Fruit fly (Drosophila melanogaster) whole organism, embryonic: Measurements from ENCODE around the gene CAH1.

Experiments
- Bgb ChIP-seq: fragments of 200-800 bp; sonication (Bioruptor generic); IDR thresholded peaks from 2 replicates; pipeline ENCODE4 v1.3.6; 2022; ENCODE audit warnings: missing biosample characterization, missing genetic modification characterization; ENCODE audit not compliant: partially characterized antibody
- Blimp-1 ChIP-seq: fragments of 200-800 bp; sonication (Bioruptor generic); optimal IDR thresholded peaks from 3 replicates; lab custom pipeline; 2018; ENCODE audit warnings: missing biosample characterization, missing genetic modification characterization, mild to moderate bottlenecking, moderate library complexity, missing genetic modification reagents
- CG1024 ChIP-seq: fragments of 200-800 bp; sonication (Bioruptor generic); IDR thresholded peaks from 2 replicates; pipeline ENCODE4 v1.3.6; 2022; ENCODE audit warnings: missing biosample characterization, missing genetic modification characterization
- CG10321 ChIP-seq: fragments of 200-800 bp; sonication (Bioruptor generic); IDR thresholded peaks from 2 replicates; pipeline ENCODE4 v1.3.6; 2022; ENCODE audit warnings: missing biosample characterization, missing genetic modification characterization
- CG11456 ChIP-seq: fragments of 200-800 bp; sonication (Bioruptor generic); IDR thresholded peaks from 3 replicates; pipeline ENCODE4 v1.3.6; 2022; ENCODE audit warnings: missing biosample characterization, missing genetic modification characterization
- CG12104 ChIP-seq: fragments of 200-800 bp; sonication (Bioruptor generic); optimal IDR thresholded peaks from 3 replicates; lab custom pipeline; 2016; ENCODE audit warnings: missing biosample characterization, missing genetic modification characterization
- CG12769 ChIP-seq: fragments of 200-800 bp; sonication (Bioruptor generic); optimal IDR thresholded peaks from 2 replicates; lab custom pipeline; 2019; ENCODE audit warnings: missing biosample characterization, mild to moderate bottlenecking, missing genetic modification characterization, moderate library complexity
- CG13123 ChIP-seq: fragments of 200-800 bp; sonication (Bioruptor generic); optimal IDR thresholded peaks from 2 replicates; lab custom pipeline; 2016; ENCODE audit warnings: missing biosample characterization, missing genetic modification characterization
- CG13287 ChIP-seq: fragments of 200-800 bp; sonication (Bioruptor generic); IDR thresholded peaks from 2 replicates; pipeline ENCODE4 v1.3.6; 2022; ENCODE audit warnings: missing biosample characterization, missing genetic modification characterization; ENCODE audit not compliant: partially characterized antibody
- CG15011 ChIP-seq: fragments of 200-800 bp; sonication (Bioruptor generic); optimal IDR thresholded peaks from 3 replicates; lab custom pipeline; 2018; ENCODE audit warnings: missing biosample characterization, mild to moderate bottlenecking, missing genetic modification characterization
- CG16779 ChIP-seq: fragments of 200-800 bp; sonication (Bioruptor generic); IDR thresholded peaks from 2 replicates; pipeline ENCODE4 v1.3.6; 2022; ENCODE audit warnings: missing biosample characterization, missing genetic modification characterization
- CG17361 ChIP-seq: fragments of 200-800 bp; sonication (Bioruptor generic); IDR thresholded peaks from 3 replicates; pipeline ENCODE4 v1.3.6; 2022; ENCODE audit warnings: missing biosample characterization, missing genetic modification characterization
- CG2199 ChIP-seq: fragments of 200-800 bp; sonication (Bioruptor generic); IDR thresholded peaks from 3 replicates; pipeline ENCODE4 v1.3.6; 2022; ENCODE audit warnings: missing biosample characterization, missing genetic modification characterization
- CG34224 ChIP-seq: fragments of 200-800 bp; sonication (Bioruptor generic); IDR thresholded peaks from 3 replicates; pipeline ENCODE4 v1.3.6; 2022; ENCODE audit warnings: missing biosample characterization, missing genetic modification characterization; ENCODE audit not compliant: partially characterized antibody
- CG34422 ChIP-seq: fragments of 200-800 bp; sonication (Bioruptor generic); IDR thresholded peaks from 3 replicates; pipeline ENCODE4 v1.3.6; 2022; ENCODE audit warnings: missing biosample characterization, missing genetic modification characterization
- CG42726 ChIP-seq: fragments of 200-800 bp; sonication (Bioruptor generic); IDR thresholded peaks from 2 replicates; pipeline ENCODE4 v1.3.6; 2022; ENCODE audit warnings: missing biosample characterization, missing genetic modification characterization; ENCODE audit not compliant: partially characterized antibody
- CG9727 ChIP-seq: fragments of 200-800 bp; sonication (Bioruptor generic); optimal IDR thresholded peaks from 3 replicates; lab custom pipeline; 2017; ENCODE audit warnings: missing biosample characterization, mild to moderate bottlenecking, missing genetic modification characterization
- CG9932 ChIP-seq: fragments of 200-800 bp; sonication (Bioruptor generic); IDR thresholded peaks from 2 replicates; pipeline ENCODE4 v1.3.6; 2022; ENCODE audit warnings: missing biosample characterization, missing genetic modification characterization
- D19B ChIP-seq: fragments of 200-800 bp; sonication (Bioruptor generic); optimal IDR thresholded peaks from 2 replicates; lab custom pipeline; 2017; ENCODE audit warnings: missing biosample characterization, mild to moderate bottlenecking, missing genetic modification characterization
- Dfd ChIP-seq, 2 experiments: fragments of >200 bp; optimal IDR thresholded peaks; 2 replicates each; lab custom pipeline; 2017; ENCODE audit warnings: missing biosample characterization in 2 of 2, missing genetic modification characterization in 2 of 2
- H15 ChIP-seq: fragments of 200-800 bp; sonication (Bioruptor generic); IDR thresholded peaks from 3 replicates; pipeline ENCODE4 v1.3.6; 2022; ENCODE audit warnings: missing biosample characterization, missing genetic modification characterization
- HLH4C ChIP-seq: fragments of 200-800 bp; sonication (Bioruptor generic); IDR thresholded peaks from 3 replicates; pipeline ENCODE4 v1.3.6; 2022; ENCODE audit warnings: missing biosample characterization, missing genetic modification characterization; ENCODE audit not compliant: partially characterized antibody
- Jarid2 ChIP-seq: fragments of 200-800 bp; sonication (Bioruptor generic); optimal IDR thresholded peaks from 3 replicates; lab custom pipeline; 2017; ENCODE audit warnings: mild to moderate bottlenecking, missing biosample characterization, missing genetic modification reagents, missing genetic modification characterization
- ato ChIP-seq: fragments of 200-800 bp; sonication (Bioruptor generic); IDR thresholded peaks from 2 replicates; pipeline ENCODE4 v1.3.6; 2022; ENCODE audit warnings: missing biosample characterization, missing genetic modification characterization; ENCODE audit not compliant: partially characterized antibody
- bbx ChIP-seq: fragments of 200-800 bp; sonication (Bioruptor generic); IDR thresholded peaks from 2 replicates; pipeline ENCODE4 v1.3.6; 2022; ENCODE audit warnings: missing biosample characterization, missing genetic modification characterization; ENCODE audit not compliant: partially characterized antibody
- bowl ChIP-seq: fragments of 200-800 bp; sonication (Bioruptor generic); IDR thresholded peaks from 2 replicates; pipeline ENCODE4 v1.3.6; 2022; ENCODE audit warnings: missing biosample characterization, missing genetic modification characterization
- cg ChIP-seq: fragments of 200-800 bp; sonication (Bioruptor generic); optimal IDR thresholded peaks from 3 replicates; lab custom pipeline; 2019; ENCODE audit warnings: missing biosample characterization, mild to moderate bottlenecking, missing genetic modification characterization, moderate library complexity
- chinmo ChIP-seq: fragments of 200-800 bp; sonication (Bioruptor generic); IDR thresholded peaks from 4 replicates; pipeline ENCODE4 v1.3.6; 2022; ENCODE audit warnings: missing biosample characterization, missing genetic modification characterization; ENCODE audit not compliant: partially characterized antibody
- chm ChIP-seq: fragments of 200-800 bp; sonication (Bioruptor generic); IDR thresholded peaks from 2 replicates; pipeline ENCODE4 v1.3.6; 2022; ENCODE audit warnings: missing biosample characterization, missing genetic modification characterization
- ci ChIP-seq: fragments of 200-800 bp; sonication (Bioruptor generic); IDR thresholded peaks from 3 replicates; pipeline ENCODE4 v1.3.6; 2022; ENCODE audit warnings: missing biosample characterization, missing genetic modification characterization
- ems ChIP-seq: fragments of 200-800 bp; sonication (Bioruptor generic); optimal IDR thresholded peaks from 3 replicates; lab custom pipeline; 2016; ENCODE audit warnings: missing biosample characterization, missing genetic modification characterization
- her ChIP-seq: fragments of 200-800 bp; sonication (Bioruptor generic); optimal IDR thresholded peaks from 2 replicates; lab custom pipeline; 2016; ENCODE audit warnings: missing biosample characterization, missing genetic modification characterization
- inv ChIP-seq: fragments of 200-800 bp; sonication (Bioruptor generic); IDR thresholded peaks from 2 replicates; pipeline ENCODE4 v1.3.6; 2022; ENCODE audit warnings: missing biosample characterization, missing genetic modification characterization; ENCODE audit not compliant: partially characterized antibody
- lbe ChIP-seq: fragments of 200-800 bp; sonication (Bioruptor generic); optimal IDR thresholded peaks from 2 replicates; lab custom pipeline; 2016; ENCODE audit warnings: missing biosample characterization, mild to moderate bottlenecking, missing genetic modification characterization
- lilli ChIP-seq: fragments of 200-800 bp; sonication (Bioruptor generic); optimal IDR thresholded peaks from 3 replicates; lab custom pipeline; 2016; ENCODE audit warnings: missing biosample characterization, missing genetic modification characterization
- mld ChIP-seq: fragments of 200-800 bp; sonication (Bioruptor generic); IDR thresholded peaks from 3 replicates; pipeline ENCODE4 v1.3.6; 2022; ENCODE audit warnings: missing biosample characterization, missing genetic modification characterization; ENCODE audit not compliant: partially characterized antibody
- pita ChIP-seq: fragments of 200-800 bp; sonication (Bioruptor generic); optimal IDR thresholded peaks from 2 replicates; lab custom pipeline; 2017; ENCODE audit warnings: missing biosample characterization, mild to moderate bottlenecking, missing genetic modification characterization
- psq ChIP-seq: fragments of 200-800 bp; sonication (Bioruptor generic); optimal IDR thresholded peaks from 2 replicates; lab custom pipeline; 2017; ENCODE audit warnings: missing biosample characterization, missing genetic modification characterization
- rib ChIP-seq: fragments of 200-800 bp; sonication (Bioruptor generic); IDR thresholded peaks from 2 replicates; pipeline ENCODE4 v1.3.6; 2022; ENCODE audit warnings: missing biosample characterization, missing genetic modification characterization
- ssp ChIP-seq: fragments of 200-800 bp; sonication (Bioruptor generic); IDR thresholded peaks from 2 replicates; pipeline ENCODE4 v1.3.6; 2022; ENCODE audit warnings: missing biosample characterization, missing genetic modification characterization
- tna ChIP-seq: fragments of 200-800 bp; sonication (Bioruptor generic); IDR thresholded peaks from 2 replicates; pipeline ENCODE4 v1.3.6; 2022; ENCODE audit warnings: missing biosample characterization, missing genetic modification characterization; ENCODE audit not compliant: partially characterized antibody
- twi ChIP-seq: fragments of 200-800 bp; optimal IDR thresholded peaks from 2 replicates; lab custom pipeline; 2019; ENCODE audit warnings: missing biosample characterization, mild to moderate bottlenecking, missing genetic modification characterization, moderate library complexity
- unc-4 ChIP-seq: fragments of 200-800 bp; sonication (Bioruptor generic); IDR thresholded peaks from 2 replicates; pipeline ENCODE4 v1.3.6; 2022; ENCODE audit warnings: missing biosample characterization, missing genetic modification characterization; ENCODE audit not compliant: partially characterized antibody
- wek ChIP-seq: fragments of 200-800 bp; sonication (Bioruptor generic); optimal IDR thresholded peaks from 3 replicates; lab custom pipeline; 2018; ENCODE audit warnings: missing biosample characterization, mild to moderate bottlenecking, missing genetic modification characterization, moderate library complexity
- z ChIP-seq: fragments of 200-800 bp; sonication (Bioruptor generic); IDR thresholded peaks from 3 replicates; pipeline ENCODE4 v1.3.6; 2022; ENCODE audit warnings: missing biosample characterization, missing genetic modification characterization

Gene CAH1

DNA sequence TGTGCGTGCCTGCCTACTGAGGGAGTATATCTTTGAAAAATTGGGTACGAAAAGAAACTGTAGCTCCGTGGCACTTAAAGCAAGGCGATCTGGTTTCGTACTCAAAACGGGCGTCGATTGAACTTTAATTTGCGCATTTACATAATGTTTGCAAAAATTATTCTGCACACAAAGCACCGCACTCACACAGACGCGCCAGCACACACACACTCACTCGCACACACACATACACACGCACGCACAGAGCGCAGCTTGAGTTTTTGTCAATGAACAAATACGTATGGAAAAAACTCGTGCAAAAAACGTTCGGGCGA is 23.7 kb upstream of the CAH1 start:
- TF ChIP-seq ems (no peak), CG15011 (GFP tag; lab: Kevin White, UChicago) (no peak), CG9932 (GFP tag; lab: Robert Waterston, UW) (no peak), CG9727 (GFP tag; lab: Kevin White, UChicago) (no peak), HLH4C (GFP tag; lab: Robert Waterston, UW) (0 out of 3 replicates have a peak, but pooled peaks have one; percentile 6), her (GFP tag; lab: Kevin White, UChicago) (peak; percentile 17), H15 (GFP tag; lab: Robert Waterston, UW) (0 out of 3 replicates have a peak, but pooled peaks have one; percentile 19), Bgb (GFP tag; lab: Robert Waterston, UW) (peak; percentile 58; the same call in 1 of the 2 replicates), bowl (peak; percentile 41; the same call in 1 of the 2 replicates), Jarid2 (GFP tag; lab: Kevin White, UChicago) (peak; percentile 81), CG34422 (peak; percentile 83; the same call in 1 of the 3 replicates), Dfd (GFP tag; optimal IDR thresholded peaks at IDR 0.05; lab: Kevin White, UChicago) (peak in 1 of 2 experiments; percentile 26), mld (0 out of 3 replicates have a peak, but pooled peaks have one; percentile 48), CG12769 (peak; percentile 22), z (GFP tag; lab: Robert Waterston, UW) (peak; percentile 57; the same call in 1 of the 3 replicates), CG13287 (GFP tag; lab: Robert Waterston, UW) (peak; percentile 15; the same call in 1 of the 2 replicates), twi (tag; lab: Kevin White, UChicago) (no peak), ssp (GFP tag; lab: Robert Waterston, UW) (no peak), CG16779 (GFP tag; lab: Robert Waterston, UW) (peak; percentile 60; the same call in 1 of the 2 replicates), D19B (no peak), CG2199 (GFP tag; lab: Robert Waterston, UW) (0 out of 3 replicates have a peak, but pooled peaks have one; percentile 22), CG1024 (GFP tag; lab: Robert Waterston, UW) (no peak), CG17361 (no peak), CG42726 (GFP tag; lab: Robert Waterston, UW) (no peak; the same call in 1 of the 2 replicates), lbe (no peak), ci (GFP tag; lab: Robert Waterston, UW) (peak; percentile 58; the same call in 2 of the 3 replicates), pita (GFP tag; lab: Kevin White, UChicago) (no peak), unc-4 (GFP tag; lab: Robert Waterston, UW) (peak; percentile 26; the same call in 1 of the 2 replicates), CG11456 (GFP tag; lab: Robert Waterston, UW) (no peak), lilli (GFP tag; lab: Kevin White, UChicago) (no peak), rib (GFP tag; lab: Robert Waterston, UW) (peak; percentile 92), ato (peak; percentile 43; the same call in 1 of the 2 replicates), inv (GFP tag; lab: Robert Waterston, UW) (peak; percentile 35; the same call in 1 of the 2 replicates), wek (GFP tag; lab: Kevin White, UChicago) (peak; percentile 13), psq (GFP tag; lab: Kevin White, UChicago) (no peak), CG13123 (no peak), chm (GFP tag; lab: Robert Waterston, UW) (peak; percentile 25; the same call in 1 of the 2 replicates), bbx (GFP tag; lab: Robert Waterston, UW) (peak; percentile 67; the same call in 1 of the 2 replicates), cg (GFP tag; lab: Kevin White, UChicago) (peak; percentile 69), CG12104 (no peak), CG34224 (GFP tag; lab: Robert Waterston, UW) (peak; percentile 15; the same call in 1 of the 3 replicates), tna (GFP tag; lab: Robert Waterston, UW) (0 out of 2 replicates have a peak, but pooled peaks have one; percentile 36), CG10321 (GFP tag; lab: Robert Waterston, UW) (no peak), chinmo (GFP tag; lab: Robert Waterston, UW) (peak; percentile 80; the same call in 2 of the 4 replicates), Blimp-1 (no peak)
